Worm (Caenorhabditis elegans) whole organism, young adult: ENCODE measurements around the gene sdz-26.

Experiments
- B0035.1 ChIP-seq: sonication (generic microtip); optimal IDR thresholded peaks from 2 replicates; lab custom pipeline; 2016; ENCODE audit warnings: missing genetic modification characterization, mild to moderate bottlenecking, missing compliant biosample characterization, missing genotype, missing genetic modification reagents
- F10E7.11 ChIP-seq: sonication (generic microtip); optimal IDR thresholded peaks from 2 replicates; lab custom pipeline; 2017; ENCODE audit warnings: mild to moderate bottlenecking, missing genetic modification characterization, moderate library complexity, missing compliant biosample characterization
- F23B12.7 ChIP-seq: sonication (generic microtip); optimal IDR thresholded peaks from 2 replicates; lab custom pipeline; 2017; ENCODE audit warnings: missing genetic modification characterization, mild to moderate bottlenecking, missing compliant biosample characterization, antibody characterized with exemption, moderate library complexity; ENCODE audit not compliant: insufficient read depth
- F33H1.4 ChIP-seq: fragments of 200-800 bp; sonication (Bioruptor generic); IDR thresholded peaks from 2 replicates; pipeline ENCODE4 v1.3.6; 2022; ENCODE audit warnings: missing genetic modification reagents, missing genetic modification characterization, missing compliant biosample characterization
- F37B4.10 ChIP-seq: fragments of 200-800 bp; sonication (Bioruptor generic); IDR thresholded peaks from 2 replicates; pipeline ENCODE4 v1.3.6; 2022; ENCODE audit warnings: missing genetic modification characterization, missing compliant biosample characterization
- F39B2.1 ChIP-seq: fragments of 200-800 bp; sonication (Bioruptor generic); IDR thresholded peaks from 2 replicates; pipeline ENCODE4 v1.3.6; 2022; ENCODE audit warnings: missing genetic modification reagents, missing genetic modification characterization, missing compliant biosample characterization
- F49E8.2 ChIP-seq: sonication (generic microtip); optimal IDR thresholded peaks from 3 replicates; lab custom pipeline; 2017; ENCODE audit warnings: missing genetic modification characterization, mild to moderate bottlenecking, missing compliant biosample characterization, antibody characterized with exemption, moderate library complexity; ENCODE audit not compliant: insufficient read depth
- F57C9.4 ChIP-seq: sonication (generic microtip); optimal IDR thresholded peaks from 2 replicates; lab custom pipeline; 2017; ENCODE audit warnings: mild to moderate bottlenecking, missing genetic modification characterization, missing compliant biosample characterization
- Y53F4B.3 ChIP-seq: fragments of 200-800 bp; sonication (Bioruptor generic); IDR thresholded peaks from 2 replicates; pipeline ENCODE4 v1.3.6; 2022; ENCODE audit warnings: missing genetic modification reagents, missing genetic modification characterization, missing compliant biosample characterization
- Y67H2A.10 ChIP-seq: fragments of 200-800 bp; sonication (Bioruptor generic); conservative IDR thresholded peaks from 2 replicates; pipeline ENCODE4 v1.3.6; 2022; ENCODE audit warnings: missing genetic modification reagents, missing genetic modification characterization, missing compliant biosample characterization
- Y95B8A.8 ChIP-seq: fragments of 200-800 bp; sonication (Bioruptor generic); IDR thresholded peaks from 2 replicates; pipeline ENCODE4 v1.3.6; 2022; ENCODE audit warnings: missing genetic modification reagents, missing genetic modification characterization, missing compliant biosample characterization
- aptf-2 ChIP-seq: fragments of 200-800 bp; sonication (Bioruptor generic); conservative IDR thresholded peaks from 2 replicates; pipeline ENCODE4 v1.3.6; 2022; ENCODE audit warnings: missing genetic modification reagents, missing genetic modification characterization, missing compliant biosample characterization
- attf-6 ChIP-seq: fragments of 200-800 bp; sonication (Bioruptor generic); IDR thresholded peaks from 2 replicates; pipeline ENCODE4 v1.3.6; 2022; ENCODE audit warnings: missing genetic modification reagents, missing genetic modification characterization, missing compliant biosample characterization
- bed-1 ChIP-seq: fragments of 200-800 bp; sonication (Bioruptor generic); IDR thresholded peaks from 2 replicates; pipeline ENCODE4 v1.3.6; 2022; ENCODE audit warnings: missing genetic modification reagents, missing genetic modification characterization, missing compliant biosample characterization
- cebp-1 ChIP-seq, 2 experiments: fragments of 200-800 bp in 1 of 2; sonication (Bioruptor generic) in 1 of 2; sonication (generic microtip) in 1 of 2; IDR thresholded peaks in 1 of 2; optimal IDR thresholded peaks in 1 of 2; 2 replicates each; pipeline versions ENCODE4 v1.3.6 to Lab custom; 2017 to 2022; ENCODE audit warnings: missing compliant biosample characterization in 2 of 2, missing genetic modification characterization in 2 of 2, mild to moderate bottlenecking in 1 of 2, missing genetic modification reagents in 1 of 2, moderate library complexity in 1 of 2
- ceh-27 ChIP-seq: fragments of 200-800 bp; sonication (Bioruptor generic); optimal IDR thresholded peaks from 2 replicates; lab custom pipeline; 2018; ENCODE audit warnings: mild to moderate bottlenecking, missing genetic modification characterization, moderate library complexity, missing compliant biosample characterization
- ceh-79 ChIP-seq: sonication (generic microtip); optimal IDR thresholded peaks from 2 replicates; lab custom pipeline; 2017; ENCODE audit warnings: mild to moderate bottlenecking, missing genetic modification characterization, missing compliant biosample characterization
- die-1 ChIP-seq: sonication (generic microtip); optimal IDR thresholded peaks from 2 replicates; lab custom pipeline; 2016; ENCODE audit warnings: missing genotype, mild to moderate bottlenecking, missing genetic modification characterization, missing compliant biosample characterization
- egl-44 ChIP-seq: fragments of 200-800 bp; sonication (Bioruptor generic); IDR thresholded peaks from 2 replicates; pipeline ENCODE4 v1.3.6; 2022; ENCODE audit warnings: missing genetic modification reagents, missing genetic modification characterization, missing compliant biosample characterization
- ets-4 ChIP-seq: fragments of 200-800 bp; sonication (Bioruptor generic); optimal IDR thresholded peaks from 2 replicates; lab custom pipeline; 2018; ENCODE audit warnings: mild to moderate bottlenecking, missing genetic modification characterization, missing compliant biosample characterization
- gei-17 ChIP-seq: fragments of 200-800 bp; sonication (Bioruptor generic); optimal IDR thresholded peaks from 2 replicates; lab custom pipeline; 2018; ENCODE audit warnings: mild to moderate bottlenecking, missing genetic modification characterization, missing compliant biosample characterization
- hlh-12 ChIP-seq: sonication (generic microtip); optimal IDR thresholded peaks from 2 replicates; lab custom pipeline; 2016; ENCODE audit warnings: missing genetic modification characterization, missing compliant biosample characterization
- hrde-1 ChIP-seq: sonication (generic microtip); optimal IDR thresholded peaks from 2 replicates; lab custom pipeline; 2016; ENCODE audit warnings: missing genetic modification characterization, mild to moderate bottlenecking, missing compliant biosample characterization, moderate library complexity, missing genotype, missing genetic modification reagents, borderline replicate concordance
- let-526 ChIP-seq: fragments of 200-800 bp; sonication (Bioruptor generic); IDR thresholded peaks from 2 replicates; pipeline ENCODE4 v1.3.6; 2022; ENCODE audit warnings: missing genetic modification reagents, missing genetic modification characterization, missing compliant biosample characterization
- lin-26 ChIP-seq: fragments of 200-800 bp; sonication (Bioruptor generic); IDR thresholded peaks from 2 replicates; pipeline ENCODE4 v1.3.6; 2022; ENCODE audit warnings: missing genetic modification reagents, missing genetic modification characterization, missing compliant biosample characterization
- lin-35 ChIP-seq, 3 experiments: fragments of 150-350 bp in 2 of 3; sonication (generic microtip) in 1 of 3; optimal IDR thresholded peaks; 2 replicates each; lab custom pipeline; 2014 to 2018; ENCODE audit warnings: missing biosample characterization in 3 of 3, missing genetic modification characterization in 3 of 3, missing genetic modification reagents in 3 of 3
- lin-40 ChIP-seq: sonication (generic microtip); optimal IDR thresholded peaks from 2 replicates; lab custom pipeline; 2016; ENCODE audit warnings: missing genetic modification characterization, mild to moderate bottlenecking, missing compliant biosample characterization, missing genotype, missing genetic modification reagents
- lir-1 ChIP-seq: fragments of 200-800 bp; sonication (Bioruptor generic); conservative IDR thresholded peaks from 2 replicates; pipeline ENCODE4 v1.3.6; 2022; ENCODE audit warnings: missing genetic modification reagents, missing genetic modification characterization, missing compliant biosample characterization
- lsl-1 ChIP-seq: fragments of 200-800 bp; sonication (Bioruptor generic); optimal IDR thresholded peaks from 2 replicates; lab custom pipeline; 2018; ENCODE audit warnings: mild to moderate bottlenecking, missing genetic modification characterization, moderate library complexity, missing compliant biosample characterization
- madf-8 ChIP-seq: fragments of 200-800 bp; sonication (Bioruptor generic); conservative IDR thresholded peaks from 2 replicates; pipeline ENCODE4 v1.3.6; 2022; ENCODE audit warnings: missing genetic modification reagents, missing genetic modification characterization, missing compliant biosample characterization
- mes-4 ChIP-seq: sonication (generic microtip); optimal IDR thresholded peaks from 2 replicates; lab custom pipeline; 2016; ENCODE audit warnings: missing genotype, missing genetic modification characterization, missing compliant biosample characterization
- nfyb-1 ChIP-seq: fragments of 200-800 bp; sonication (Bioruptor generic); IDR thresholded peaks from 2 replicates; pipeline ENCODE4 v1.3.6; 2022; ENCODE audit warnings: missing genetic modification reagents, missing genetic modification characterization, missing compliant biosample characterization
- nhr-179 ChIP-seq: sonication (generic microtip); optimal IDR thresholded peaks from 2 replicates; lab custom pipeline; 2016; ENCODE audit warnings: mild to moderate bottlenecking, missing genetic modification characterization, missing compliant biosample characterization
- nhr-90 ChIP-seq: sonication (generic microtip); optimal IDR thresholded peaks from 2 replicates; lab custom pipeline; 2016; ENCODE audit warnings: missing genotype, mild to moderate bottlenecking, missing genetic modification characterization, missing compliant biosample characterization
- rcor-1 ChIP-seq: fragments of 200-800 bp; sonication (Bioruptor generic); IDR thresholded peaks from 2 replicates; pipeline ENCODE4 v1.3.6; 2022; ENCODE audit warnings: missing genetic modification reagents, missing genetic modification characterization, missing compliant biosample characterization
- repo-1 ChIP-seq: sonication (generic microtip); optimal IDR thresholded peaks from 2 replicates; lab custom pipeline; 2017; ENCODE audit warnings: mild to moderate bottlenecking, missing genetic modification characterization, missing compliant biosample characterization
- rpc-1 ChIP-seq, 2 experiments: fragments of 150-350 bp in 1 of 2; sonication (generic microtip) in 1 of 2; optimal IDR thresholded peaks; 2 replicates each; lab custom pipeline; 2014 to 2018; ENCODE audit warnings: missing biosample characterization in 1 of 2, missing genetic modification characterization in 1 of 2, missing genetic modification reagents in 1 of 2, missing genotype in 1 of 2
- snpc-1.1 ChIP-seq: sonication (generic microtip); optimal IDR thresholded peaks from 2 replicates; lab custom pipeline; 2017; ENCODE audit warnings: missing genetic modification characterization, mild to moderate bottlenecking, missing compliant biosample characterization, antibody characterized with exemption, moderate library complexity, missing genotype, missing genetic modification reagents; ENCODE audit not compliant: insufficient read depth
- snpc-4 ChIP-seq, 5 experiments: fragments of 150-350 bp in 1 of 5; sonication (generic microtip) in 4 of 5; optimal IDR thresholded peaks; 2 replicates each; lab custom pipeline; 2014 to 2018; ENCODE audit warnings: missing genetic modification characterization in 5 of 5, missing biosample characterization in 3 of 5, antibody characterized with exemption in 2 of 5, mild to moderate bottlenecking in 2 of 5, missing compliant biosample characterization in 2 of 5, missing genotype in 2 of 5, moderate library complexity in 2 of 5, missing genetic modification reagents in 1 of 5
- unc-62 ChIP-seq: fragments of 150-350 bp; optimal IDR thresholded peaks from 2 replicates; lab custom pipeline; 2014; ENCODE audit warnings: missing biosample characterization, missing genetic modification reagents, missing genetic modification characterization
- xnd-1 ChIP-seq: sonication (generic microtip); optimal IDR thresholded peaks from 2 replicates; lab custom pipeline; 2016; ENCODE audit warnings: missing genotype, missing genetic modification reagents, missing genetic modification characterization, missing compliant biosample characterization
- zim-3 ChIP-seq: sonication (generic microtip); optimal IDR thresholded peaks from 2 replicates; lab custom pipeline; 2017; ENCODE audit warnings: mild to moderate bottlenecking, missing genetic modification characterization, moderate library complexity, missing compliant biosample characterization
- ztf-22 ChIP-seq: fragments of 200-800 bp; sonication (Bioruptor generic); optimal IDR thresholded peaks from 2 replicates; lab custom pipeline; 2018; ENCODE audit warnings: mild to moderate bottlenecking, missing genetic modification characterization, moderate library complexity, missing compliant biosample characterization
- ztf-25 ChIP-seq: fragments of 200-800 bp; sonication (Bioruptor generic); IDR thresholded peaks from 2 replicates; pipeline ENCODE4 v1.3.6; 2022; ENCODE audit warnings: missing genetic modification reagents, missing genetic modification characterization, missing compliant biosample characterization
- ztf-28 ChIP-seq: fragments of 200-800 bp; sonication (Bioruptor generic); IDR thresholded peaks from 2 replicates; pipeline ENCODE4 v1.3.6; 2022; ENCODE audit warnings: missing genetic modification reagents, missing genetic modification characterization, missing compliant biosample characterization

The sdz-26 gene

ce11 chrII:14404741-14405488, 23.4 kb downstream of the sdz-26 start (continued):
- TF ChIP-seq mes-4 (tag; lab: Kevin White, UChicago) (no peak), nhr-90 (tag; lab: Kevin White, UChicago) (no peak), let-526 (GFP tag; lab: Robert Waterston, UW) (no peak), rpc-1 (optimal IDR thresholded peaks at IDR 0.05; lab: Kevin White, UChicago) (peak; percentile 35), rpc-1 (tag; optimal IDR thresholded peaks at IDR 0.05; lab: Kevin White, UChicago) (no peak), repo-1 (tag; lab: Kevin White, UChicago) (no peak), ztf-28 (GFP tag; lab: Robert Waterston, UW) (0 out of 2 replicates have a peak, but pooled peaks have one; percentile 22), lin-26 (GFP tag; lab: Robert Waterston, UW) (no peak), die-1 (tag; lab: Kevin White, UChicago) (no peak), Y67H2A.10 (no peak), aptf-2 (GFP tag; lab: Robert Waterston, UW) (no peak), unc-62 (no peak), ztf-22 (GFP tag; lab: Kevin White, UChicago) (no peak), F37B4.10 (no peak), F23B12.7 (tag; lab: Kevin White, UChicago) (peak; percentile 6), ceh-79 (tag; lab: Kevin White, UChicago) (no peak), F57C9.4 (tag; lab: Kevin White, UChicago) (no peak), snpc-4 (GFP tag; optimal IDR thresholded peaks at IDR 0.05; lab: Kevin White, UChicago) (no peak), snpc-4 (tag; optimal IDR thresholded peaks at IDR 0.05; lab: Kevin White, UChicago) (peak in 1 of 4 experiments; percentile 4), Y95B8A.8 (GFP tag; lab: Robert Waterston, UW) (no peak), B0035.1 (tag; lab: Kevin White, UChicago) (no peak), lsl-1 (no peak), zim-3 (tag; lab: Kevin White, UChicago) (no peak), xnd-1 (no peak), ztf-25 (GFP tag; lab: Robert Waterston, UW) (no peak), bed-1 (no peak), ets-4 (no peak), madf-8 (GFP tag; lab: Robert Waterston, UW) (no peak), nhr-179 (tag; lab: Kevin White, UChicago) (no peak), F10E7.11 (tag; lab: Kevin White, UChicago) (no peak), gei-17 (GFP tag; lab: Kevin White, UChicago) (no peak), ceh-27 (GFP tag; lab: Kevin White, UChicago) (peak; percentile 19), snpc-1.1 (tag; lab: Kevin White, UChicago) (no peak), lin-40 (tag; lab: Kevin White, UChicago) (peak; percentile 69), egl-44 (GFP tag; lab: Robert Waterston, UW) (no peak), F39B2.1 (GFP tag; lab: Robert Waterston, UW) (no peak), lir-1 (GFP tag; lab: Robert Waterston, UW) (no peak), hrde-1 (tag; lab: Kevin White, UChicago) (no peak), F33H1.4 (GFP tag; lab: Robert Waterston, UW) (no peak), nfyb-1 (0 out of 2 replicates have a peak, but pooled peaks have one; percentile 22), attf-6 (no peak), cebp-1 (GFP tag; IDR thresholded peaks at IDR 0.05; lab: Robert Waterston, UW) (no peak), cebp-1 (tag; optimal IDR thresholded peaks at IDR 0.05; lab: Kevin White, UChicago) (peak; percentile 43), hlh-12 (tag; lab: Kevin White, UChicago) (no peak), Y53F4B.3 (GFP tag; lab: Robert Waterston, UW) (no peak), F49E8.2 (tag; lab: Kevin White, UChicago) (no peak), rcor-1 (no peak), lin-35 (GFP tag; optimal IDR thresholded peaks at IDR 0.05; lab: Kevin White, UChicago) (no peak)
